Worm (Caenorhabditis elegans) whole organism, young adult: Measurements from ENCODE around the gene F49F1.4.

Experiments
- B0019.2 ChIP-seq: fragments of 200-800 bp; sonication (Bioruptor generic); conservative IDR thresholded peaks from 2 replicates; pipeline ENCODE4 v1.3.6; 2022; ENCODE audit warnings: missing genetic modification reagents, missing genetic modification characterization, missing compliant biosample characterization
- B0336.3 ChIP-seq: fragments of 200-800 bp; sonication (Bioruptor generic); IDR thresholded peaks from 2 replicates; pipeline ENCODE4 v1.3.6; 2022; ENCODE audit warnings: missing genetic modification characterization, missing compliant biosample characterization
- D2030.7 ChIP-seq: fragments of 200-800 bp; sonication (Bioruptor generic); IDR thresholded peaks from 2 replicates; pipeline ENCODE4 v1.3.6; 2022; ENCODE audit warnings: missing genetic modification reagents, missing genetic modification characterization, missing compliant biosample characterization
- F39B2.1 ChIP-seq: fragments of 200-800 bp; sonication (Bioruptor generic); IDR thresholded peaks from 2 replicates; pipeline ENCODE4 v1.3.6; 2022; ENCODE audit warnings: missing genetic modification reagents, missing genetic modification characterization, missing compliant biosample characterization
- F57A8.1 ChIP-seq: fragments of 200-800 bp; sonication (Bioruptor generic); optimal IDR thresholded peaks from 2 replicates; lab custom pipeline; 2018; ENCODE audit warnings: mild to moderate bottlenecking, missing genetic modification characterization, moderate library complexity, missing compliant biosample characterization
- K11D2.4 ChIP-seq: fragments of 200-800 bp; sonication (Bioruptor generic); IDR thresholded peaks from 2 replicates; pipeline ENCODE4 v1.3.6; 2022; ENCODE audit warnings: missing genetic modification reagents, missing genetic modification characterization, missing compliant biosample characterization
- K12H6.12 ChIP-seq: fragments of 200-800 bp; sonication (Bioruptor generic); optimal IDR thresholded peaks from 2 replicates; lab custom pipeline; 2018; ENCODE audit warnings: mild to moderate bottlenecking, missing genetic modification characterization, missing compliant biosample characterization
- T07F8.4 ChIP-seq: sonication (generic microtip); optimal IDR thresholded peaks from 2 replicates; lab custom pipeline; 2016; ENCODE audit warnings: mild to moderate bottlenecking, missing genetic modification characterization, moderate library complexity, missing compliant biosample characterization
- T26A5.8 ChIP-seq: sonication (generic microtip); optimal IDR thresholded peaks from 2 replicates; lab custom pipeline; 2016; ENCODE audit warnings: missing genetic modification characterization, missing compliant biosample characterization
- ama-1 ChIP-seq, 3 experiments: fragments of 150-350 bp in 1 of 3; sonication (generic microtip) in 2 of 3; optimal IDR thresholded peaks; 2 replicates each; lab custom pipeline; 2014 to 2018; ENCODE audit warnings: missing biosample characterization in 2 of 3, missing genetic modification characterization in 2 of 3, missing genetic modification reagents in 2 of 3
- aptf-3 ChIP-seq: fragments of 200-800 bp; sonication (Bioruptor generic); IDR thresholded peaks from 2 replicates; pipeline ENCODE4 v1.3.6; 2022; ENCODE audit warnings: missing genetic modification characterization, missing compliant biosample characterization
- atf-7 ChIP-seq: sonication (generic microtip); optimal IDR thresholded peaks from 2 replicates; lab custom pipeline; 2017; ENCODE audit warnings: mild to moderate bottlenecking, missing genetic modification characterization, missing compliant biosample characterization
- athp-1 ChIP-seq: sonication (generic microtip); optimal IDR thresholded peaks from 2 replicates; lab custom pipeline; 2017; ENCODE audit warnings: mild to moderate bottlenecking, missing genetic modification characterization, missing compliant biosample characterization
- cebp-1 ChIP-seq, 2 experiments: fragments of 200-800 bp in 1 of 2; sonication (Bioruptor generic) in 1 of 2; sonication (generic microtip) in 1 of 2; IDR thresholded peaks in 1 of 2; optimal IDR thresholded peaks in 1 of 2; 2 replicates each; pipeline versions ENCODE4 v1.3.6 to Lab custom; 2017 to 2022; ENCODE audit warnings: missing compliant biosample characterization in 2 of 2, missing genetic modification characterization in 2 of 2, mild to moderate bottlenecking in 1 of 2, missing genetic modification reagents in 1 of 2, moderate library complexity in 1 of 2
- cebp-2 ChIP-seq: fragments of 200-800 bp; sonication (Bioruptor generic); IDR thresholded peaks from 2 replicates; pipeline ENCODE4 v1.3.6; 2022; ENCODE audit warnings: missing genetic modification characterization, missing compliant biosample characterization
- ceh-27 ChIP-seq: fragments of 200-800 bp; sonication (Bioruptor generic); optimal IDR thresholded peaks from 2 replicates; lab custom pipeline; 2018; ENCODE audit warnings: mild to moderate bottlenecking, missing genetic modification characterization, moderate library complexity, missing compliant biosample characterization
- ceh-91 ChIP-seq: fragments of 200-800 bp; sonication (Bioruptor generic); IDR thresholded peaks from 2 replicates; pipeline ENCODE4 v1.3.6; 2022; ENCODE audit warnings: missing genetic modification reagents, missing genetic modification characterization, missing compliant biosample characterization
- dox-1 ChIP-seq: fragments of 200-800 bp; sonication (Bioruptor generic); IDR thresholded peaks from 2 replicates; pipeline ENCODE4 v1.3.6; 2022; ENCODE audit warnings: missing genetic modification reagents, missing genetic modification characterization, missing compliant biosample characterization
- egl-18 ChIP-seq: fragments of 200-800 bp; sonication (Bioruptor generic); IDR thresholded peaks from 2 replicates; pipeline ENCODE4 v1.3.6; 2022; ENCODE audit warnings: missing genetic modification reagents, missing genetic modification characterization, missing compliant biosample characterization
- ekl-4 ChIP-seq: fragments of 200-800 bp; sonication (Bioruptor generic); IDR thresholded peaks from 2 replicates; pipeline ENCODE4 v1.3.6; 2022; ENCODE audit warnings: missing genetic modification reagents, missing genetic modification characterization, missing compliant biosample characterization
- fkh-3 ChIP-seq: sonication (generic microtip); optimal IDR thresholded peaks from 2 replicates; lab custom pipeline; 2016; ENCODE audit warnings: mild to moderate bottlenecking, missing genetic modification characterization, missing compliant biosample characterization
- hlh-12 ChIP-seq: sonication (generic microtip); optimal IDR thresholded peaks from 2 replicates; lab custom pipeline; 2016; ENCODE audit warnings: missing genetic modification characterization, missing compliant biosample characterization
- hlh-26 ChIP-seq: fragments of 200-800 bp; sonication (Bioruptor generic); conservative IDR thresholded peaks from 2 replicates; pipeline ENCODE4 v1.3.6; 2022; ENCODE audit warnings: missing genetic modification reagents, missing genetic modification characterization, missing compliant biosample characterization
- hsf-1 ChIP-seq: fragments of 200-800 bp; sonication (Bioruptor generic); IDR thresholded peaks from 2 replicates; pipeline ENCODE4 v1.3.6; 2022; ENCODE audit warnings: missing genetic modification reagents, missing genetic modification characterization, missing compliant biosample characterization
- let-607 ChIP-seq, 2 experiments: fragments of 200-800 bp in 1 of 2; sonication (Bioruptor generic) in 1 of 2; sonication (generic microtip) in 1 of 2; optimal IDR thresholded peaks; 2 replicates each; lab custom pipeline; 2016 to 2018; ENCODE audit warnings: mild to moderate bottlenecking in 2 of 2, missing compliant biosample characterization in 2 of 2, missing genetic modification characterization in 2 of 2, moderate library complexity in 2 of 2, missing genotype in 1 of 2
- lin-54 ChIP-seq: fragments of 200-800 bp; sonication (Bioruptor generic); optimal IDR thresholded peaks from 2 replicates; lab custom pipeline; 2018; ENCODE audit warnings: mild to moderate bottlenecking, missing genetic modification characterization, missing compliant biosample characterization
- lsl-1 ChIP-seq: fragments of 200-800 bp; sonication (Bioruptor generic); optimal IDR thresholded peaks from 2 replicates; lab custom pipeline; 2018; ENCODE audit warnings: mild to moderate bottlenecking, missing genetic modification characterization, moderate library complexity, missing compliant biosample characterization
- lsy-27 ChIP-seq: sonication (generic microtip); optimal IDR thresholded peaks from 2 replicates; lab custom pipeline; 2017; ENCODE audit warnings: missing genetic modification characterization, mild to moderate bottlenecking, missing compliant biosample characterization, antibody characterized with exemption, missing genotype, borderline replicate concordance; ENCODE audit not compliant: insufficient read depth
- madf-8 ChIP-seq: fragments of 200-800 bp; sonication (Bioruptor generic); conservative IDR thresholded peaks from 2 replicates; pipeline ENCODE4 v1.3.6; 2022; ENCODE audit warnings: missing genetic modification reagents, missing genetic modification characterization, missing compliant biosample characterization
- mel-28 ChIP-seq: sonication (generic microtip); optimal IDR thresholded peaks from 2 replicates; lab custom pipeline; 2016; ENCODE audit warnings: borderline replicate concordance, mild to moderate bottlenecking, missing genetic modification characterization, missing compliant biosample characterization
- nfyb-1 ChIP-seq: fragments of 200-800 bp; sonication (Bioruptor generic); IDR thresholded peaks from 2 replicates; pipeline ENCODE4 v1.3.6; 2022; ENCODE audit warnings: missing genetic modification reagents, missing genetic modification characterization, missing compliant biosample characterization
- nhr-179 ChIP-seq: sonication (generic microtip); optimal IDR thresholded peaks from 2 replicates; lab custom pipeline; 2016; ENCODE audit warnings: mild to moderate bottlenecking, missing genetic modification characterization, missing compliant biosample characterization
- nhr-27 ChIP-seq: fragments of 200-800 bp; sonication (Bioruptor generic); optimal IDR thresholded peaks from 2 replicates; lab custom pipeline; 2018; ENCODE audit warnings: mild to moderate bottlenecking, missing genetic modification characterization, moderate library complexity, missing compliant biosample characterization
- nhr-80 ChIP-seq: sonication (generic microtip); optimal IDR thresholded peaks from 2 replicates; lab custom pipeline; 2016; ENCODE audit warnings: missing genetic modification characterization, missing compliant biosample characterization
- pha-4 ChIP-seq: fragments of 150-350 bp; sonication (generic microtip); optimal IDR thresholded peaks from 2 replicates; lab custom pipeline; 2014; ENCODE audit warnings: missing biosample characterization, missing genetic modification reagents, missing genetic modification characterization
- rcor-1 ChIP-seq: fragments of 200-800 bp; sonication (Bioruptor generic); IDR thresholded peaks from 2 replicates; pipeline ENCODE4 v1.3.6; 2022; ENCODE audit warnings: missing genetic modification reagents, missing genetic modification characterization, missing compliant biosample characterization
- tbx-9 ChIP-seq: sonication (generic microtip); optimal IDR thresholded peaks from 2 replicates; lab custom pipeline; 2016; ENCODE audit warnings: borderline replicate concordance, missing genetic modification characterization, inconsistent platforms, missing compliant biosample characterization
- xnd-1 ChIP-seq: sonication (generic microtip); optimal IDR thresholded peaks from 2 replicates; lab custom pipeline; 2016; ENCODE audit warnings: missing genotype, missing genetic modification reagents, missing genetic modification characterization, missing compliant biosample characterization
- ztf-18 ChIP-seq: sonication (generic microtip); optimal IDR thresholded peaks from 2 replicates; lab custom pipeline; 2016; ENCODE audit warnings: missing genotype, mild to moderate bottlenecking, missing genetic modification characterization, missing compliant biosample characterization
- ztf-26 ChIP-seq: sonication (generic microtip); optimal IDR thresholded peaks from 2 replicates; lab custom pipeline; 2017; ENCODE audit warnings: missing genetic modification characterization, missing compliant biosample characterization
- ztf-28 ChIP-seq: fragments of 200-800 bp; sonication (Bioruptor generic); IDR thresholded peaks from 2 replicates; pipeline ENCODE4 v1.3.6; 2022; ENCODE audit warnings: missing genetic modification reagents, missing genetic modification characterization, missing compliant biosample characterization
- ztf-3 ChIP-seq: fragments of 200-800 bp; sonication (Bioruptor generic); optimal IDR thresholded peaks from 2 replicates; lab custom pipeline; 2018; ENCODE audit warnings: mild to moderate bottlenecking, missing genetic modification characterization, missing compliant biosample characterization

F49F1.4 gene

DNA sequence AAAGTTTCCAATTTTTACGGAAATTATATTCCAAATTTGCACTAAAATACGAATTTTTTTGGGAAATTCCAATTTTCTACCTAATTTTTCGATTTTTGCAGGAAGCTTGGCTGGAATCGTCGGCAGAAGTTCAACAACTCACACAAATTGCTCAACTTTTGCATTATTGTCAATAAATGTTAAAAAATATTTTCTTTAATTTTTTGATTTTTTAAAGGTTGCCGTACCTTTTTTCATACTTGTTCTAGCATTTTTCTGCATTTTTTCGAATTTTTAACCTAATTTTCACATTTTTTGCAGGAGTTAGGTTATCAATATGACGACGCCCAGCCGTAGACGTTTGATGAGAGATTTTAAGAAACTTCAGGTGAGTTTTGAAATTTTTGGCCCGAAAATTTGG lies 12.8 kb downstream of the F49F1.4 start, which contains the start of gene ubc-1:
ubc-1 (plus strand) TSS at position 301 of the 400 bp plus-strand sequence.
- TF ChIP-seq xnd-1 = no peak
- no peak for TF ChIP-seq tbx-9 (tag; lab: Kevin White, UChicago)
- no peak for TF ChIP-seq nfyb-1
- TF ChIP-seq dox-1 (GFP tag; lab: Robert Waterston, UW) = no peak
- no peak for TF ChIP-seq nhr-80 (tag; lab: Kevin White, UChicago)
- TF ChIP-seq ztf-26 (tag; lab: Kevin White, UChicago) = no peak
- TF ChIP-seq hsf-1 = no peak
- TF ChIP-seq K11D2.4 = no peak
- TF ChIP-seq ztf-18 (tag; lab: Kevin White, UChicago) = no peak
- TF ChIP-seq fkh-3 (tag; lab: Kevin White, UChicago) = no peak
- TF ChIP-seq lin-54 (GFP tag; lab: Kevin White, UChicago) = no peak
- TF ChIP-seq T07F8.4 (tag; lab: Kevin White, UChicago) = no peak
- no peak for TF ChIP-seq T26A5.8 (tag; lab: Kevin White, UChicago)
- TF ChIP-seq atf-7 = no peak
- no peak for TF ChIP-seq ceh-27 (GFP tag; lab: Kevin White, UChicago)
- no peak for TF ChIP-seq ama-1 (optimal IDR thresholded peaks at IDR 0.05; lab: Kevin White, UChicago)
- no peak for TF ChIP-seq ama-1 (GFP tag; optimal IDR thresholded peaks at IDR 0.05; lab: Kevin White, UChicago)
- TF ChIP-seq ztf-28 = no peak
- TF ChIP-seq, all 124 proteins: peak for 0

DNA sequence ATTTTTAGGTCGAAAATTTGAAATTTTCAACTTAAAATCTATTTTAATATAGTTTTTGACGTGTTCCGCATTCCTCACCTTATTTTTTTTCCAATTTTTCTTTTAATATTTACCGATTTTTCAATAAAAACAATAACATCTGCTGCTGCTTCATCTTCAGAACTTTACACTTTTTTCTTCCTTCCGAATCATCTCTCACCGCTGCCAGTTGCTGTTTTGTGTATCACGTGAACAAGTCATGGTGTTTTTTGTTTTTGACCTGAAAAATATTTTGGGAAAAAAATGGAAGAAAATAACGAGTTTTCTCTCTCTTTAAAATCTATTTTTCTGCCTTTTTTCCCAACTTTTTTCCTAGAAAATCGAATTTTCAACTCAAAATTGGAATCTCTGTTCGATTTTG lies 15.8 kb downstream of the F49F1.4 start:
- TF ChIP-seq B0336.3 (GFP tag; lab: Robert Waterston, UW) = no peak
- TF ChIP-seq, all 124 proteins: peak for 0

DNA sequence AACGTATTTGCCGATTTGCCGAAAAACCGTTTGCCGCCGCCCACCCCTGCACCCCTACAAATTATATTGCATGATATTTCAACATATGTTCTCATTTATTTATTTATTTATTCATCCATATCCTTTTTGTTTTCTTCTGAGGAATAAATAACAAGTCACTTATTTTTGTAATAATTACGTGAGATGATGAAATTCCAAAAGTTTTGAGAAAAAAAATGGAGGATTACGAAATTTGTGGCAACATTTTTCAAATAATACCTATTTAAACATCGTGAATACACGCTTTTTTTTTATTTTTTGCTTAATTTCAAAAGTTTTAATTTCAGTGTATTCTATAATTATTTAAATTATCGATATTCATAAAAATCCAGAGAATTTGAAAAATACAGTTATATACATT lies 18.6 kb downstream of the F49F1.4 start:
- TF ChIP-seq cebp-1 (GFP tag; IDR thresholded peaks at IDR 0.05; lab: Robert Waterston, UW) = no peak
- peak; percentile 67 for TF ChIP-seq cebp-1 (tag; optimal IDR thresholded peaks at IDR 0.05; lab: Kevin White, UChicago)
- TF ChIP-seq nhr-80 (tag; lab: Kevin White, UChicago) = no peak

DNA sequence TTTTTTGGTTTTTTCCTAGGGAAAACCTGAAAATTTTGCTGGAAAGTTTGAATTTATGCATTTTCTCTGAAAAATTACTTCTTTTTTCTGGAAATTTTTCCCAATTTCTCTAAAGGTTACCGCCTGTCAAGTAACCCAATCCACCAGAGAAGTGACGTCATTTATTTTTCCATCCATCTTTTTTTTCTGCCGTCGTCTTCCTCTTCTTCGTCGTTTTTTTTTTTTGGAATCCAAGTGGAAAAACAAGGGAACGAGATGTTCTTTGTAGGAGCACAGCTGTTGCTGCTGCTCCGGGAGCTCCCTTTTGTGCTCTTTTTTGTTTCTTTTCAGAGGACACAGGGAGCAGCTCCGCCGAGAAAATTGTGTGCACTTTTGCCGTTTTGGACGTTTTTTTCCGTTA lies 21.2 kb downstream of the F49F1.4 start:
- TF ChIP-seq ztf-18 (tag; lab: Kevin White, UChicago) (no peak), atf-7 (peak; percentile 62), tbx-9 (tag; lab: Kevin White, UChicago) (no peak), F39B2.1 (GFP tag; lab: Robert Waterston, UW) (no peak), let-607 (tag; optimal IDR thresholded peaks at IDR 0.05; lab: Kevin White, UChicago) (no peak), K11D2.4 (0 out of 2 replicates have a peak, but pooled peaks have one; percentile 36), D2030.7 (no peak), rcor-1 (GFP tag; lab: Robert Waterston, UW) (no peak), cebp-2 (no peak)

DNA sequence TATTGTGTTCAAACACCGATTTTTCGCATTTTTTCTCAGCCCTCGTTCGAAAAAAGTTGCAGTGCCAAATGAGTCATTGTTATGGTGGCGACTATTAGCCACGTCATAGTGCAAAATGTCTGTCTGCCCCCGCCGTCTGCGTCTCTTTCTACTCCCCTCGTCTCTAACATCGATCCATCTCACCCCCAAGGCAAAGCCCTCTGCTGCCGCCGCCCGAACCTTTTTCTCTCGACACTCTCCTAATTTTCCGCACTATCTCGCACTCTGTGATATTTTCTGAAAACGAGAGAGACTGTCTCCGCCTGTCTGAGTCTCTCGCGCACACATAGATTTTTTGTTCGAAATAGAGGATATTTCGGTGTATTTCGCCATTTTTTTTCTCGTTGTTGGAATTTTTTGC lies 22.4 kb downstream of the F49F1.4 start:
- TF ChIP-seq mel-28 = no peak
- TF ChIP-seq nhr-179 (tag; lab: Kevin White, UChicago) = no peak
- no peak for TF ChIP-seq hlh-26
- TF ChIP-seq B0019.2 (GFP tag; lab: Robert Waterston, UW) = no peak
- TF ChIP-seq lsl-1 (GFP tag; lab: Kevin White, UChicago) = no peak
- TF ChIP-seq madf-8 (GFP tag; lab: Robert Waterston, UW) = no peak
- no peak for TF ChIP-seq aptf-3 (GFP tag; lab: Robert Waterston, UW)
- no peak for TF ChIP-seq ceh-91
- no peak for TF ChIP-seq athp-1 (tag; lab: Kevin White, UChicago)
- no peak for TF ChIP-seq tbx-9 (tag; lab: Kevin White, UChicago)
- TF ChIP-seq pha-4 = no peak
- no peak for TF ChIP-seq egl-18 (GFP tag; lab: Robert Waterston, UW)
- TF ChIP-seq K12H6.12 = peak; percentile 72
- no peak for TF ChIP-seq nhr-27 (tag; lab: Kevin White, UChicago)
- no peak for TF ChIP-seq F57A8.1 (GFP tag; lab: Kevin White, UChicago)
- TF ChIP-seq ztf-3 (GFP tag; lab: Kevin White, UChicago) = no peak
- TF ChIP-seq hlh-12 (tag; lab: Kevin White, UChicago) = no peak
- TF ChIP-seq lsy-27 = no peak
- no peak for TF ChIP-seq ekl-4 (GFP tag; lab: Robert Waterston, UW)
